Worm (Caenorhabditis elegans) whole organism, early embryonic: ENCODE data around the gene srh-76.

ENCODE experiments used
- B0310.2 ChIP-seq: sonication (generic microtip); optimal IDR thresholded peaks from 2 replicates; lab custom pipeline; 2016; ENCODE audit warnings: mild to moderate bottlenecking, missing genetic modification characterization, missing compliant biosample characterization
- F13C5.2 ChIP-seq: sonication (generic microtip); optimal IDR thresholded peaks from 2 replicates; lab custom pipeline; 2017; ENCODE audit warnings: mild to moderate bottlenecking, missing genetic modification characterization, inconsistent platforms, missing compliant biosample characterization
- aly-1 ChIP-seq: sonication (generic microtip); optimal IDR thresholded peaks from 2 replicates; lab custom pipeline; 2016; ENCODE audit warnings: missing genetic modification characterization, missing compliant biosample characterization
- ama-1 ChIP-seq: fragments of 150-350 bp; optimal IDR thresholded peaks from 2 replicates; lab custom pipeline; 2014
- ceh-13 ChIP-seq: fragments of 200-800 bp; sonication (Bioruptor generic); optimal IDR thresholded peaks from 2 replicates; lab custom pipeline; 2018; ENCODE audit warnings: mild to moderate bottlenecking, missing genetic modification characterization, missing compliant biosample characterization
- ceh-36 ChIP-seq: sonication (generic microtip); optimal IDR thresholded peaks from 2 replicates; lab custom pipeline; 2016; ENCODE audit warnings: missing genetic modification characterization, inconsistent platforms, missing compliant biosample characterization
- ets-7 ChIP-seq: sonication (generic microtip); optimal IDR thresholded peaks from 2 replicates; lab custom pipeline; 2016; ENCODE audit warnings: missing genotype, missing genetic modification characterization, missing compliant biosample characterization
- flt-1 ChIP-seq: fragments of 200-800 bp; sonication (Bioruptor generic); IDR thresholded peaks from 2 replicates; pipeline ENCODE4 v1.3.6; 2022; ENCODE audit warnings: missing genetic modification characterization, missing compliant biosample characterization
- hmbx-1 ChIP-seq: sonication (generic microtip); optimal IDR thresholded peaks from 2 replicates; lab custom pipeline; 2016; ENCODE audit warnings: mild to moderate bottlenecking, missing genetic modification characterization, missing compliant biosample characterization
- hmg-4 ChIP-seq: fragments of 200-800 bp; sonication (Bioruptor generic); optimal IDR thresholded peaks from 2 replicates; lab custom pipeline; 2018; ENCODE audit warnings: mild to moderate bottlenecking, missing genetic modification characterization, missing compliant biosample characterization
- hnd-1 ChIP-seq: sonication (generic microtip); optimal IDR thresholded peaks from 2 replicates; lab custom pipeline; 2016; ENCODE audit warnings: missing genetic modification characterization, missing compliant biosample characterization
- pes-1 ChIP-seq: fragments of 200-800 bp; sonication (Bioruptor generic); IDR thresholded peaks from 2 replicates; pipeline ENCODE4 v1.3.6; 2022; ENCODE audit warnings: missing genetic modification reagents, missing genetic modification characterization, missing compliant biosample characterization
- scrt-1 ChIP-seq: fragments of 200-800 bp; sonication (Bioruptor generic); IDR thresholded peaks from 2 replicates; pipeline ENCODE4 v1.3.6; 2022; ENCODE audit warnings: missing genetic modification characterization, missing compliant biosample characterization
- sea-1 ChIP-seq: fragments of 200-800 bp; sonication (Bioruptor generic); conservative IDR thresholded peaks from 2 replicates; pipeline ENCODE4 v1.3.6; 2022; ENCODE audit warnings: missing genetic modification characterization, missing compliant biosample characterization
- tbx-11 ChIP-seq: fragments of 200-800 bp; sonication (Bioruptor generic); IDR thresholded peaks from 2 replicates; pipeline ENCODE4 v1.3.6; 2022; ENCODE audit warnings: missing genetic modification characterization, missing compliant biosample characterization
- tbx-37 ChIP-seq: fragments of 200-800 bp; sonication (Bioruptor generic); conservative IDR thresholded peaks from 2 replicates; pipeline ENCODE4 v1.3.6; 2022; ENCODE audit warnings: missing genetic modification reagents, missing genetic modification characterization, missing compliant biosample characterization
- tra-4 ChIP-seq: sonication (generic microtip); optimal IDR thresholded peaks from 2 replicates; lab custom pipeline; 2017; ENCODE audit warnings: missing genetic modification characterization, missing compliant biosample characterization

The srh-76 gene

DNA sequence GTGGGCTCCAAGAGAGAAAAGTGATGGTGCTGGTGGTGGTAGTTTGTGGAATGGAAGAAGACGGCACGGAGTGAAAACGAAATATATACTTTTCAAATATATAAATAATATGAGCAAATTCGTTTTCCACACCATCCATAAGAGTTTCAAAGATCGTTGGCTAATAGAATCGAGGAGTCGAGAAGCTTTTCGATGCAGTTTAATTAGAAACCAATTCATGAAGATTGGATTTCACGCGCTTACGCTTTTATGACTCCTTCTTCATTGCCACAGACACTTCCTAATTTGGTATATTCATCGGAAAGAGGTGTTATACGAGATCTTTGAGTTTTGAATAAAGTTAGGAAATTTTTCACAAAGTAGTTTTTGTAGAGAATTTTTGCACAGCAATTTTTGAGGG is 17.0 kb downstream of the srh-76 start:
- TF ChIP-seq pes-1 (GFP tag; lab: Robert Waterston, UW): no peak
- TF ChIP-seq ceh-36 (tag; lab: Kevin White, UChicago): no peak
- no peak for TF ChIP-seq ets-7 (tag; lab: Kevin White, UChicago)
- TF ChIP-seq ama-1 (lab: Kevin White, UChicago): no peak
- TF ChIP-seq B0310.2 (tag; lab: Kevin White, UChicago): no peak
- TF ChIP-seq tbx-11 (GFP tag; lab: Robert Waterston, UW): no peak
- TF ChIP-seq ceh-13: no peak
- no peak for TF ChIP-seq tra-4 (tag; lab: Kevin White, UChicago)
- TF ChIP-seq hnd-1 (tag; lab: Kevin White, UChicago): no peak
- TF ChIP-seq F13C5.2 (tag; lab: Kevin White, UChicago): no peak
- TF ChIP-seq hmbx-1 (tag; lab: Kevin White, UChicago): no peak
- TF ChIP-seq aly-1 (tag; lab: Kevin White, UChicago): no peak
- TF ChIP-seq hmg-4: no peak
- no peak for TF ChIP-seq scrt-1 (GFP tag; lab: Robert Waterston, UW)
- TF ChIP-seq tbx-37 (GFP tag; lab: Robert Waterston, UW): no peak
- TF ChIP-seq flt-1 (GFP tag; lab: Robert Waterston, UW): no peak

DNA sequence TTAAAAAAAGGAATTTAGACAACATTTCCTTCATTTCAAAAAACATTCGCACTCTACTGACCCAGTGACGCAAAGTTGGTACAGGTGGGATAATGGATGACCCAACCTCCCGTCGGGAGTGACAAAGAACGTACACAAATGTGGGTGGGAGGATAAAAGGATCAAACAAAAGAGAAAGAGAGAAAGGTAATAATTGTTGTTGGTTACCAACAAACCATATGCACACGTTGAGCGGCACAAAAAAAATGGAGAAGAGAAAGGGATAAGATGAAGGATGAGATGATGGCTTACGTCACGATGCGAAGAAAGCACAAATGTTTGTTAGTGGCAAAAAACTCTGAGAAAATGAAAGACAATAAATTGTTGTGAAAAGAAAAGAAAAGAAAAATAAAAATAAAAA is 18.0 kb downstream of the srh-76 start:
- TF ChIP-seq sea-1 (GFP tag; lab: Robert Waterston, UW) (no peak), flt-1 (GFP tag; lab: Robert Waterston, UW) (no peak)

DNA sequence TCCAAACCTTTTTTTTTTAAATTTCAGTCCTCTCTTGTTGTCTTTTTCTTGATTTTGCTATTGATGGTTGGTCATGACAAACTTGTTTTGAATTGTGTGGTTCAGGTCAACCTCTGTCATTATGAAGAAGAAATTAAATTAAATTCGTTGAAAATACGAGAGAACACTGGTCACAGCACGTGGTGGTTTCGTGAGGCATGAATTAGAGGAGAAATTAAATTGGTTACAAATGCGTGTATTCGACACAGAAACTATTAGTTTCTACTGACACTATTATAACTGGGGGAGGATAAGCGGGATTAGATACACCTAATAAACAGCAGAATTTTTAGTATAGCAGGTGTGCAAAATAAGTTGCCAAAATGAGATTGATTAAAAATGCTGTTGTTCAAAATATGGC is 18.5 kb downstream of the srh-76 start:
- TF ChIP-seq hmbx-1 (tag; lab: Kevin White, UChicago) (no peak), flt-1 (GFP tag; lab: Robert Waterston, UW) (no peak), pes-1 (GFP tag; lab: Robert Waterston, UW) (no peak), F13C5.2 (tag; lab: Kevin White, UChicago) (no peak), scrt-1 (GFP tag; lab: Robert Waterston, UW) (no peak), tbx-11 (GFP tag; lab: Robert Waterston, UW) (no peak), ets-7 (tag; lab: Kevin White, UChicago) (no peak), tbx-37 (GFP tag; lab: Robert Waterston, UW) (no peak), ceh-36 (tag; lab: Kevin White, UChicago) (no peak), aly-1 (tag; lab: Kevin White, UChicago) (no peak), ama-1 (lab: Kevin White, UChicago) (no peak), B0310.2 (tag; lab: Kevin White, UChicago) (no peak), hmg-4 (no peak), hnd-1 (tag; lab: Kevin White, UChicago) (no peak), tra-4 (tag; lab: Kevin White, UChicago) (no peak), sea-1 (GFP tag; lab: Robert Waterston, UW) (no peak), ceh-13 (no peak)

DNA sequence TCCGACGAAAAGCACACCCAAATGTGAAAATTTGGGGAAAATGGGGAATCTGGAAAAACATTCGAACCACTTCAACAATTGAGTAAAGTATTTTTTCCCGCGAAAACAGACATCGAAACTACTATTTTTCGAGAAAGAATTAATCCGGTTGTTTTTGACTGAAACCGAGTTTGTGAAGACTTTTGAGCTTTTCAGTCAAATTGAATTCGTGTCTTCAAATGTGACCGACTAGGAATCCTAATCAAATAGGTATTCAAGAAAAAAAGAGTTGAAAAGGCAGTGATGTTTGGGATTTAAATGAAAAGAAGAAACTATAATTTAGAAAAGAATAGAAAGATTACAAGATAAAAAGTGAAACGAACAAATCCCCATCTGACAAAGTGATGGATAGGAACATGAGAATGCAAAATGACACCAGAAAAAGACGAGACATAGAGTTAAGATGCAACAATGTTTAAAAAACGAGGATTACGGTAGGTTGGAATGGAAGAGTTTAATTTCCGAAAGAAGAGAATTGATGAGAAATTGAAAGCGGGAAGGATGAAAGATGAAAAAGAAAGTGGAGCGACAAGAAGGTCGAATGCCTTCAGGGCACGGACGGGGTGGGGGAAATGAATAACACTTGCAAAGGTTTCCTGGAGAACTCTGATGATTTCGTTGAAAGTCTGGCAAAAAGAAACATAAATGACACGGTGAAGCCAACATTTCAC is 29.0 kb downstream of the srh-76 start, which contains the start of gene F26F12.8:
Gene F26F12.8 (minus strand): TSS at position 51 of the 710 bp plus-strand sequence.
- no peak for TF ChIP-seq B0310.2 (tag; lab: Kevin White, UChicago)

DNA sequence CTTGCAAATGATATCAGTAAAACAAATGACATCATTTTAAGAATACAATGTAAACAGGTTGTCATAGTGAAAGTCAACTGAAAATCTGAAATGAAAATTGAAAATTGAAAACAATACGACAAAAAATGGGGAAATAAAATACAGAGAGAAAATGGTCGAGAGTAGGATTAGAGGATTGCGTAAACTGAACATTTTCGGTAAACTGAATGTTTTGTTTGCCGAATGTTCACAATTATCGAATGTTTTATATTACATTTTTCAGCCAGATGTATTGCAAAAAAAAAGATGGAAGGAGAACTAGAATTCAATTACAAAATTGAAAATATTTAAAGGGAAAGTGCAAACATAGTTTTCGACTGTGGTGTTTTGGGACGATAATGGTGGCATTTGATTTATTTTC is 31.5 kb downstream of the srh-76 start, which contains the start of gene F26F12.5:
Gene F26F12.5 (minus strand): TSS at position 101 of the 400 bp plus-strand sequence.
- TF ChIP-seq ceh-13 (no peak), flt-1 (GFP tag; lab: Robert Waterston, UW) (no peak), sea-1 (GFP tag; lab: Robert Waterston, UW) (no peak), hmg-4 (no peak), pes-1 (GFP tag; lab: Robert Waterston, UW) (no peak), ama-1 (lab: Kevin White, UChicago) (no peak), F13C5.2 (tag; lab: Kevin White, UChicago) (no peak), ceh-36 (tag; lab: Kevin White, UChicago) (no peak), scrt-1 (GFP tag; lab: Robert Waterston, UW) (no peak), aly-1 (tag; lab: Kevin White, UChicago) (no peak), tbx-37 (GFP tag; lab: Robert Waterston, UW) (no peak), ets-7 (tag; lab: Kevin White, UChicago) (no peak), B0310.2 (tag; lab: Kevin White, UChicago) (no peak), tbx-11 (GFP tag; lab: Robert Waterston, UW) (no peak), hnd-1 (tag; lab: Kevin White, UChicago) (no peak), tra-4 (tag; lab: Kevin White, UChicago) (no peak), hmbx-1 (tag; lab: Kevin White, UChicago) (no peak)

DNA sequence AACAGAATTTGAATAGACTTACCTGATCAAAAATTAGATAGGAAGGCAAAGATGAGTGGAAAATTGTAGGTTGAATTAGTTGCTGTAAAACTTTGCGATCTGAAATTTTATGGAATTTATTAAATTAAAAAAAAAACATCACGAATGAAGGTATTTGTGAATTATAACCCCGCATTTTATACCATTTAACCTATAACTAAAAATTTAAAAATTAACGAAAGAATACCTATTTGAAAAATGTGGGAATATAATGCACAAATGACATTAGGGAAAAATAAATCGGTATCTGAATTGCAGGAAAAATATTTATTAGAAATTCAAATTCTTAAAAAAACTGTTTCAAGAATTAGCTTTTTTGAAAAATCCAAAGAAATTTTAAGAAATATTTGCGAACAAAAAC is 35.6 kb downstream of the srh-76 start, which contains the start of gene F26F12.4:
Gene F26F12.4 (minus strand): TSS at position 101 of the 400 bp plus-strand sequence.
- TF ChIP-seq hmg-4: no peak
- TF ChIP-seq ets-7 (tag; lab: Kevin White, UChicago): no peak
- TF ChIP-seq flt-1 (GFP tag; lab: Robert Waterston, UW): no peak
- TF ChIP-seq pes-1 (GFP tag; lab: Robert Waterston, UW): no peak
- TF ChIP-seq aly-1 (tag; lab: Kevin White, UChicago): no peak
- no peak for TF ChIP-seq ama-1 (lab: Kevin White, UChicago)
- no peak for TF ChIP-seq B0310.2 (tag; lab: Kevin White, UChicago)
- TF ChIP-seq tbx-11 (GFP tag; lab: Robert Waterston, UW): no peak
- TF ChIP-seq sea-1 (GFP tag; lab: Robert Waterston, UW): no peak
- TF ChIP-seq hnd-1 (tag; lab: Kevin White, UChicago): no peak
- TF ChIP-seq ceh-13: no peak
- no peak for TF ChIP-seq F13C5.2 (tag; lab: Kevin White, UChicago)
- TF ChIP-seq tbx-37 (GFP tag; lab: Robert Waterston, UW): no peak
- TF ChIP-seq tra-4 (tag; lab: Kevin White, UChicago): no peak
- no peak for TF ChIP-seq scrt-1 (GFP tag; lab: Robert Waterston, UW)
- no peak for TF ChIP-seq ceh-36 (tag; lab: Kevin White, UChicago)
- no peak for TF ChIP-seq hmbx-1 (tag; lab: Kevin White, UChicago)
